Fruit fly (Drosophila melanogaster) S2 (cell line): ENCODE measurements around the gene RluA-1.

Source experiments
- CG8478 ChIP-seq: fragments of >200 bp; optimal IDR thresholded peaks from 2 replicates; lab custom pipeline; 2018
- CTCF ChIP-seq, 2 experiments: fragments of >200 bp; optimal IDR thresholded peaks; 2 replicates each; lab custom pipeline; 2018

DNA sequence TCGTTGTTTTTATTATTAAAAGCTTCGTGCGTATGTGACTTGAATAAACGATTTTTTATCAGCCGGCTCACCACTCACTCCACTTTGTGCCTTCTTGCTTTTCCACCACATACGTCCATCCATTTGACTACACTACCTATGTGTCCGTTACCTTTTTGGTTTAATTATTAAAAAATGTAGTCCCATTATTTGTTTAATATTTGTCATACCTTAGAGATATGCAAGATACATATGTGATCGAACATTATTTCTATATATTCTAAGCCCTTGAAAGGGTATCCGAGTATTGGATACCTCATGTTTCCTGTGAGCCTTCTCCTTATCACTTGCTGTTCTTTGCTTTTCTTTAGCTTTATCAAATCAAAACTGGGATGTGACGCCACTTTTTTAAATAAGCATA is 45.1 kb upstream of the RluA-1 start:
- no peak for TF ChIP-seq CG8478
- TF ChIP-seq CTCF (optimal IDR thresholded peaks at IDR 0.05; lab: Kevin White, UChicago): no peak
